Fruit fly (Drosophila melanogaster) whole organism, wandering third instar larva: ENCODE results near the gene CG9395.

Source experiments
- Rel ChIP-seq, 2 experiments: fragments of 200-800 bp; sonication (Bioruptor generic) in 1 of 2; optimal IDR thresholded peaks; 2 replicates in 1 of 2; 3 replicates in 1 of 2; lab custom pipeline; 2016 to 2019; ENCODE audit warnings: mild to moderate bottlenecking in 2 of 2, missing biosample characterization in 2 of 2, missing genetic modification characterization in 2 of 2, moderate library complexity in 1 of 2
- dmrt93B ChIP-seq: fragments of 200-800 bp; sonication (Bioruptor generic); optimal IDR thresholded peaks from 2 replicates; lab custom pipeline; 2018; ENCODE audit warnings: missing biosample characterization, mild to moderate bottlenecking, missing genetic modification characterization
- pan ChIP-seq: fragments of >200 bp; optimal IDR thresholded peaks from 2 replicates; lab custom pipeline; 2017
- psq ChIP-seq: fragments of 200-800 bp; sonication (Bioruptor generic); optimal IDR thresholded peaks from 3 replicates; lab custom pipeline; 2017; ENCODE audit warnings: missing biosample characterization, mild to moderate bottlenecking, missing genetic modification characterization, moderate library complexity

DNA sequence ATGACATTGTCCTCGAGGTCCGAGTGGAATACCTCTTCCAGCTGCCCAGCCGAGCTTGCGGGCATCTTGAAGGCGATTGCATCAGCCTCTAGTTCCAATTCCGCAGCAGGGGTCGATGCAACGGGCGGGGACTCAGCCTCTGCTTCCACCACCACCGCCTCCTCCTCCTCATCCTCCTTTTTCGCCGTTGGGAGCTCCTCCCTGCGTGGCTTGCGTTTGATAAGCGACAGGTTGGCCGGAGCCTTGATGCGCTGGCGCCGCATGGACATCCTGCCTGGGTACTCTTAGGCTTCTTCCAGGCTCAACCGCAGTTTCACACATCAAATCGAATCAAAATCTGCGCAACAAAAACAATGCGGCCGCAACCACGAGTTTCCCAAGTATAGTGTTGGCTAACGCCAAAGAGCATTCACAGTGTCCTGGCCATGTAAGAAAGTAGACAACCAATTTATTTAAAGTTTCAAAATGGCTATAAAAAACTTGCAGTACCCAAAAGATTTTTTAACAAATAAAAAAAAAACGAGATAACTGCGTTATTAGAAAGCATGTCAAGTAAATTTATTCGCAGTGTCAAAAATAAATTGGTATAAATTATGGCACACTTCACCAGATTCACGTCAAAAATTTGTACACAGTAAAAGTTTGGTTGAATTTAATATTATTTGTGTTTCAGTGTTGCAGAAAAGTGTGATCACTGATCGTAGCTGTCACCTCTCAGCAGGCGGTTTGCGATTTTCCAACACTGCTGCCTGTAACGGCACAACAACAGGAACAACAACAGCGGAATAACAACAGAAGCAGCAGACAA lies 18.8 kb upstream of the CG9395 start, which contains the start of the genes Bdp1 and CG6565:
- TF ChIP-seq Rel (GFP tag; optimal IDR thresholded peaks at IDR 0.05; lab: Kevin White, UChicago) (no peak), Rel (tag; optimal IDR thresholded peaks at IDR 0.05; lab: Kevin White, UChicago) (peak; percentile 69), dmrt93B (peak; percentile 98), pan (no peak), psq (peak; percentile 94)
